Worm (Caenorhabditis elegans): ENCODE results near the gene gst-11.

Gene gst-11

ce11 chrX:3605727-3606126 is 27.8 kb downstream of the gst-11 start, which contains the start of gene C18B2.4 (continued):
- no peak for TF ChIP-seq zim-3 (tag; optimal IDR thresholded peaks at IDR 0.05)
- TF ChIP-seq lin-35 (GFP tag; optimal IDR thresholded peaks at IDR 0.05): peak in 1 of 3 experiments; percentile 52
- peak; percentile 57 for TF ChIP-seq ets-4 (GFP tag; optimal IDR thresholded peaks at IDR 0.05)
- no peak for TF ChIP-seq fkh-3 (tag; optimal IDR thresholded peaks at IDR 0.05)
- TF ChIP-seq B0261.1 (tag; optimal IDR thresholded peaks at IDR 0.05): no peak
- TF ChIP-seq lin-26 (GFP tag; IDR thresholded peaks at IDR 0.05): 0 out of 2 replicates have a peak, but pooled peaks have one; percentile 34
- peak; percentile 97 for TF ChIP-seq cebp-1 (GFP tag; IDR thresholded peaks at IDR 0.05)
- TF ChIP-seq cebp-1 (tag; optimal IDR thresholded peaks at IDR 0.05): peak; percentile 99
- no peak for TF ChIP-seq ztf-3 (GFP tag; optimal IDR thresholded peaks at IDR 0.05)
- TF ChIP-seq ztf-6 (GFP tag; IDR thresholded peaks at IDR 0.05): no peak
- no peak for TF ChIP-seq F52B5.7 (tag; optimal IDR thresholded peaks at IDR 0.05)
- TF ChIP-seq sdz-38 (tag; optimal IDR thresholded peaks at IDR 0.05): no peak
- no peak for TF ChIP-seq nhr-90 (tag; optimal IDR thresholded peaks at IDR 0.05)
- TF ChIP-seq attf-5 (GFP tag; optimal IDR thresholded peaks at IDR 0.05): peak; percentile 94
- no peak for TF ChIP-seq ceh-58 (GFP tag; IDR thresholded peaks at IDR 0.05)
- no peak for TF ChIP-seq Y95B8A.8 (GFP tag; IDR thresholded peaks at IDR 0.05)
- TF ChIP-seq unc-130 (GFP tag; optimal IDR thresholded peaks at IDR 0.05): no peak
- TF ChIP-seq F23B12.7 (tag; optimal IDR thresholded peaks at IDR 0.05; ENCODE audit: insufficient read depth): no peak
- TF ChIP-seq hmg-1.2 (GFP tag; IDR thresholded peaks at IDR 0.05): peak; percentile 74
- TF ChIP-seq tbx-9 (tag; optimal IDR thresholded peaks at IDR 0.05; ENCODE audit: borderline replicate concordance): no peak
- peak; percentile 32 for TF ChIP-seq K12H6.12 (tag; optimal IDR thresholded peaks at IDR 0.05)
- no peak for TF ChIP-seq nfya-2 (GFP tag; IDR thresholded peaks at IDR 0.05)
- TF ChIP-seq C06A6.2 (GFP tag; conservative IDR thresholded peaks at IDR 0.05): no peak
- TF ChIP-seq Y53G8AR.9 (GFP tag; conservative IDR thresholded peaks at IDR 0.05): no peak
- TF ChIP-seq efl-1 (GFP tag; optimal IDR thresholded peaks at IDR 0.05): no peak
- no peak for TF ChIP-seq F57A8.1 (GFP tag; optimal IDR thresholded peaks at IDR 0.05)
- TF ChIP-seq ceh-100 (GFP tag; IDR thresholded peaks at IDR 0.05): no peak
- peak; percentile 30 for TF ChIP-seq sptf-2 (GFP tag; optimal IDR thresholded peaks at IDR 0.05)
- no peak for TF ChIP-seq C17E4.6 (GFP tag; IDR thresholded peaks at IDR 0.05)
- no peak for TF ChIP-seq snpc-1.3 (tag; optimal IDR thresholded peaks at IDR 0.05; ENCODE audit: insufficient read depth)
- no peak for TF ChIP-seq Y67H2A.10 (GFP tag; conservative IDR thresholded peaks at IDR 0.05)
- no peak for TF ChIP-seq Y53F4B.3 (GFP tag; IDR thresholded peaks at IDR 0.05)
- TF ChIP-seq mcd-1 (GFP tag; IDR thresholded peaks at IDR 0.05): peak; percentile 85
- TF ChIP-seq attf-6 (GFP tag; IDR thresholded peaks at IDR 0.05): no peak
- no peak for TF ChIP-seq F22D6.2 (tag; optimal IDR thresholded peaks at IDR 0.05)
- no peak for TF ChIP-seq nhr-120 (GFP tag; IDR thresholded peaks at IDR 0.05)
- no peak for TF ChIP-seq nhr-27 (tag; optimal IDR thresholded peaks at IDR 0.05)
- TF ChIP-seq bed-1 (GFP tag; IDR thresholded peaks at IDR 0.05): no peak
- peak; percentile 8 for TF ChIP-seq ztf-18 (tag; optimal IDR thresholded peaks at IDR 0.05)
- TF ChIP-seq snpc-1.1 (tag; optimal IDR thresholded peaks at IDR 0.05; ENCODE audit: insufficient read depth): no peak
- TF ChIP-seq nhr-80 (tag; optimal IDR thresholded peaks at IDR 0.05): peak; percentile 96
- no peak for TF ChIP-seq athp-1 (tag; optimal IDR thresholded peaks at IDR 0.05)
- peak; percentile 64 for TF ChIP-seq ceh-27 (GFP tag; optimal IDR thresholded peaks at IDR 0.05)
- TF ChIP-seq tlf-1 (GFP tag; optimal IDR thresholded peaks at IDR 0.05): peak; percentile 20
- TF ChIP-seq nhr-179 (tag; optimal IDR thresholded peaks at IDR 0.05): no peak
- no peak for TF ChIP-seq egl-44 (GFP tag; IDR thresholded peaks at IDR 0.05)
- TF ChIP-seq unc-62 (GFP tag; optimal IDR thresholded peaks at IDR 0.05): peak; percentile 80
- TF ChIP-seq hlh-26 (GFP tag; conservative IDR thresholded peaks at IDR 0.05): no peak
- TF ChIP-seq ztf-22 (GFP tag; optimal IDR thresholded peaks at IDR 0.05): no peak
